Fruit fly (Drosophila melanogaster) whole organism, wandering third instar larva: ENCODE measurements around the gene CG7227.
A peak's percentile ranks its signal among the peaks of the same experiment; 100 is the strongest.

Experiments
- Abd-B ChIP-seq: fragments of >200 bp; optimal IDR thresholded peaks from 2 replicates; lab custom pipeline; 2017; ENCODE audit warnings: missing biosample characterization, missing genetic modification characterization
- CG32264 ChIP-seq: fragments of 200-800 bp; sonication (Bioruptor generic); optimal IDR thresholded peaks from 2 replicates; lab custom pipeline; 2016; ENCODE audit warnings: missing biosample characterization, missing genetic modification characterization
- CG9705 ChIP-seq: fragments of 200-800 bp; sonication (Bioruptor generic); optimal IDR thresholded peaks from 2 replicates; lab custom pipeline; 2018; ENCODE audit warnings: missing biosample characterization, mild to moderate bottlenecking, missing genetic modification characterization
- CrebA ChIP-seq: fragments of 200-800 bp; sonication (Bioruptor generic); optimal IDR thresholded peaks from 2 replicates; lab custom pipeline; 2016; ENCODE audit warnings: missing biosample characterization, mild to moderate bottlenecking, missing genetic modification characterization, borderline replicate concordance
- Dfd ChIP-seq: fragments of >200 bp; optimal IDR thresholded peaks from 2 replicates; lab custom pipeline; 2017; ENCODE audit warnings: missing biosample characterization, missing genetic modification characterization
- Dif ChIP-seq: fragments of 200-275, 200-300 bp; sonication (Bioruptor generic); optimal IDR thresholded peaks from 2 replicates; lab custom pipeline; 2018; ENCODE audit warnings: missing biosample characterization, missing genetic modification characterization; ENCODE audit not compliant: partially characterized antibody
- GATAd ChIP-seq: sonication (Bioruptor generic); optimal IDR thresholded peaks from 2 replicates; lab custom pipeline; 2016; ENCODE audit warnings: missing biosample characterization, missing genetic modification characterization
- HLH106 ChIP-seq: fragments of 200-800 bp; optimal IDR thresholded peaks from 3 replicates; lab custom pipeline; 2019; ENCODE audit warnings: missing biosample characterization, mild to moderate bottlenecking, missing genetic modification characterization, moderate library complexity
- Hnf4 ChIP-seq: fragments of 200-800 bp; sonication (Bioruptor generic); optimal IDR thresholded peaks from 2 replicates; lab custom pipeline; 2016; ENCODE audit warnings: missing biosample characterization, mild to moderate bottlenecking, missing genetic modification characterization
- Hr78 ChIP-seq: fragments of >200 bp; optimal IDR thresholded peaks from 2 replicates; lab custom pipeline; 2017; ENCODE audit warnings: missing biosample characterization, missing genetic modification characterization
- Hr83 ChIP-seq: fragments of 200-300 bp; sonication (Bioruptor generic); optimal IDR thresholded peaks from 2 replicates; lab custom pipeline; 2016; ENCODE audit warnings: missing biosample characterization, mild to moderate bottlenecking, missing genetic modification characterization, moderate library complexity; ENCODE audit not compliant: poor library complexity, severe bottlenecking
- Jra ChIP-seq: sonication (Bioruptor generic); optimal IDR thresholded peaks from 2 replicates; lab custom pipeline; 2016; ENCODE audit warnings: missing biosample characterization, missing genetic modification characterization
- Mio ChIP-seq: sonication (Bioruptor generic); optimal IDR thresholded peaks from 2 replicates; lab custom pipeline; 2016; ENCODE audit warnings: missing biosample characterization, missing genetic modification characterization
- Myc ChIP-seq: fragments of >200 bp; optimal IDR thresholded peaks from 2 replicates; lab custom pipeline; 2017
- N ChIP-seq: fragments of >200 bp; optimal IDR thresholded peaks from 2 replicates; lab custom pipeline; 2018; ENCODE audit warnings: missing biosample characterization, missing external identifiers, missing genetic modification characterization
- OdsH ChIP-seq: fragments of 200-800 bp; sonication (Bioruptor generic); optimal IDR thresholded peaks from 2 replicates; lab custom pipeline; 2016; ENCODE audit warnings: missing biosample characterization, mild to moderate bottlenecking, missing genetic modification characterization
- Rel ChIP-seq, 2 experiments: fragments of 200-800 bp; sonication (Bioruptor generic) in 1 of 2; optimal IDR thresholded peaks; 2 replicates in 1 of 2; 3 replicates in 1 of 2; lab custom pipeline; 2016 to 2019; ENCODE audit warnings: mild to moderate bottlenecking in 2 of 2, missing biosample characterization in 2 of 2, missing genetic modification characterization in 2 of 2, moderate library complexity in 1 of 2
- Sp1 ChIP-seq: fragments of 200-800 bp; sonication (Bioruptor generic); optimal IDR thresholded peaks from 3 replicates; lab custom pipeline; 2019; ENCODE audit warnings: missing biosample characterization, mild to moderate bottlenecking, missing genetic modification characterization, moderate library complexity
- Vsx2 ChIP-seq: fragments of 200-300, 225-300 bp; sonication (Bioruptor generic); optimal IDR thresholded peaks from 2 replicates; lab custom pipeline; 2018; ENCODE audit warnings: missing biosample characterization, missing genetic modification characterization; ENCODE audit not compliant: partially characterized antibody
- br ChIP-seq: fragments of 200-800 bp; sonication (Bioruptor generic); optimal IDR thresholded peaks from 2 replicates; lab custom pipeline; 2016; ENCODE audit warnings: missing biosample characterization, missing genetic modification characterization
- brk ChIP-seq: fragments of 200-800 bp; sonication (Bioruptor generic); optimal IDR thresholded peaks from 2 replicates; lab custom pipeline; 2016; ENCODE audit warnings: missing biosample characterization, mild to moderate bottlenecking, missing genetic modification characterization
- dl ChIP-seq, 2 experiments: fragments of 175-275, 200-275 bp in 1 of 2; fragments of 200-275 bp in 1 of 2; sonication (Bioruptor generic); optimal IDR thresholded peaks; lab custom pipeline; 2018; ENCODE audit warnings: mild to moderate bottlenecking in 2 of 2, missing biosample characterization in 2 of 2, missing genetic modification characterization in 2 of 2, moderate library complexity in 2 of 2; ENCODE audit not compliant: partially characterized antibody in 2 of 2, insufficient read depth in 1 of 2
- dmrt93B ChIP-seq: fragments of 200-800 bp; sonication (Bioruptor generic); optimal IDR thresholded peaks from 2 replicates; lab custom pipeline; 2018; ENCODE audit warnings: missing biosample characterization, mild to moderate bottlenecking, missing genetic modification characterization
- dsf ChIP-seq: sonication (Bioruptor generic); optimal IDR thresholded peaks from 2 replicates; lab custom pipeline; 2016; ENCODE audit warnings: missing biosample characterization, missing genetic modification characterization, borderline replicate concordance
- ey ChIP-seq: fragments of 200-800 bp; sonication (Bioruptor generic); optimal IDR thresholded peaks from 2 replicates; lab custom pipeline; 2016; ENCODE audit warnings: missing biosample characterization, missing genetic modification characterization
- foxo ChIP-seq, 2 experiments: fragments of 200-800 bp; sonication (Bioruptor generic); optimal IDR thresholded peaks; 2 replicates in 1 of 2; 3 replicates in 1 of 2; lab custom pipeline; 2016 to 2017; ENCODE audit warnings: missing biosample characterization in 2 of 2, missing genetic modification characterization in 2 of 2
- fru ChIP-seq: fragments of 200-800 bp; sonication (Bioruptor generic); optimal IDR thresholded peaks from 3 replicates; lab custom pipeline; 2016; ENCODE audit warnings: missing biosample characterization, mild to moderate bottlenecking, missing genetic modification characterization
- h ChIP-seq: fragments of 200-800 bp; sonication (Bioruptor generic); optimal IDR thresholded peaks from 3 replicates; lab custom pipeline; 2016; ENCODE audit warnings: missing biosample characterization, mild to moderate bottlenecking, missing genetic modification characterization
- jim ChIP-seq: fragments of 175-275, 200-325 bp; sonication (Bioruptor generic); optimal IDR thresholded peaks from 2 replicates; lab custom pipeline; 2016; ENCODE audit warnings: missing biosample characterization, mild to moderate bottlenecking, missing genetic modification characterization
- lola ChIP-seq: fragments of >200 bp; optimal IDR thresholded peaks from 2 replicates; lab custom pipeline; 2017; ENCODE audit warnings: missing biosample characterization, missing genetic modification characterization
- pan ChIP-seq: fragments of >200 bp; optimal IDR thresholded peaks from 2 replicates; lab custom pipeline; 2017
- psq ChIP-seq: fragments of 200-800 bp; sonication (Bioruptor generic); optimal IDR thresholded peaks from 3 replicates; lab custom pipeline; 2017; ENCODE audit warnings: missing biosample characterization, mild to moderate bottlenecking, missing genetic modification characterization, moderate library complexity
- rgr ChIP-seq: fragments of 200-800 bp; sonication (Bioruptor generic); optimal IDR thresholded peaks from 3 replicates; lab custom pipeline; 2016; ENCODE audit warnings: missing biosample characterization, mild to moderate bottlenecking, missing genetic modification characterization
- sage ChIP-seq: fragments of 200-800 bp; sonication (Bioruptor generic); optimal IDR thresholded peaks from 2 replicates; lab custom pipeline; 2016; ENCODE audit warnings: missing biosample characterization, mild to moderate bottlenecking, missing genetic modification characterization
- sv ChIP-seq: fragments of 200-800 bp; sonication (Bioruptor generic); optimal IDR thresholded peaks from 3 replicates; lab custom pipeline; 2016; ENCODE audit warnings: missing biosample characterization, missing genetic modification characterization
- tai ChIP-seq: sonication (Bioruptor generic); optimal IDR thresholded peaks from 2 replicates; lab custom pipeline; 2016; ENCODE audit warnings: missing biosample characterization, missing genetic modification characterization
- usp ChIP-seq: fragments of >200 bp; optimal IDR thresholded peaks from 2 replicates; lab custom pipeline; 2017; ENCODE audit warnings: missing biosample characterization, missing genetic modification characterization
- woc ChIP-seq: sonication (Bioruptor generic); optimal IDR thresholded peaks from 2 replicates; lab custom pipeline; 2016; ENCODE audit warnings: missing biosample characterization, mild to moderate bottlenecking, missing genetic modification characterization

CG7227 gene

DNA sequence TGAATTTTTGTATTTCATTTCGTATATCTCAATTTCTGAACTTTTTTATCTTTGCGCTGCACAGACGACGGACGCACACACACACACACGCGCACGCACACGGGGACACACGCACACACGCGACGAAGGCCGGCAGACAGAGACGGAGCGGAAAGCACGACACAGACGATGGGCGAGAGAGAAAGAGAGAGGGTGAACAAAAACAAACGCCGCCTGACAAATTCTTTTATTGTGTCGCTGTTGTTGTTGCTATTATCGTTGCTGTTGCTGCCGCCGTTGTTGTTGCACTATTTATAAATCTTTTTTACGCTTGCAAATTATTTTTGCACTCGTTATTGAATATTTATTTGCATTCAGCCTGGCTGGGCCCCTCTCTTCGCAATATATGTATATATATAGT lies 21.2 kb downstream of the CG7227 start (continued):
- TF ChIP-seq lola (GFP tag; lab: Kevin White, UChicago) (peak; percentile 65), Vsx2 (GFP tag; lab: Kevin White, UChicago) (no peak), fru (GFP tag; lab: Kevin White, UChicago) (no peak), Dfd (GFP tag; lab: Kevin White, UChicago) (peak; percentile 97)

DNA sequence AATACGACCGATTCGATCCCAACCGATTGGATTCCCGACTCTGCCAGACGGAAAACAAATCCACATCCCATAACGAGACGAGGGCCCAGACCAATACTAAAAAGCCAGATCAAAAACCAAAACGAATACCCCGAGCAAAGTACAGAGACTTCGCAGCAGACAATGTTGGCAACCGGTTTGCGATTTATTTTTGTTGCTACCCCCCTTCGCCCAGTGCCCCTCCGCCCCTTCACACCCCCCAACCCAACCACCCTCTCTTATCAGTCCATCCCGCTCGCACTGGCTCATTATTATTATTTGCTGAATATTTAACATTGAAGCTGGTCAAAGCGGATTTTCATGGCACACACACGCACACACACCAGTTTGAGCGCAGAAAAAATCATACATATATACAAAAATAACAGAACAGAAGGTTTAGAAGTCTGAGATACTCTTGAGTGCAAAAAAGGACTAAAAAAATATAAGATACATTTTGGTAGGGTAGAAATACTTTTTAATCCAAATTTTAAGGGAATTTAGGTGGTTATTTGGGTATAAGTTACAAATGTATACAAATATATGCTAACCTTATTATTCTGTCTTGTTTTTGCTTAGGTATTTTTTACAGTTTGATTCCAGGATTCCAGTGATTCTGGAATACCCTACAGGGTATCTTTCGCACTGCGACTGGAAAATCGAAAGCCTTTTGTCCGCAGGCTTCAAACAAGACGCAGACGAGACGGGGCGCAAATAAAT lies 24.3 kb downstream of the CG7227 start:
- TF ChIP-seq psq (GFP tag; lab: Kevin White, UChicago) = peak; percentile 63
- TF ChIP-seq h (GFP tag; lab: Kevin White, UChicago) = peak; percentile 61
- peak; percentile 54 for TF ChIP-seq dmrt93B (GFP tag; lab: Kevin White, UChicago)
- TF ChIP-seq CG32264 (GFP tag; lab: Kevin White, UChicago) = no peak
- no peak for TF ChIP-seq Jra (GFP tag; lab: Kevin White, UChicago)
- TF ChIP-seq HLH106 (tag; lab: Kevin White, UChicago) = peak; percentile 62
- peak; percentile 73 for TF ChIP-seq fru (GFP tag; lab: Kevin White, UChicago)
- TF ChIP-seq sv (GFP tag; lab: Kevin White, UChicago) = no peak
- no peak for TF ChIP-seq dsf (GFP tag; lab: Kevin White, UChicago)
- TF ChIP-seq jim (GFP tag; lab: Kevin White, UChicago) = peak; percentile 29
- TF ChIP-seq GATAd (GFP tag; lab: Kevin White, UChicago) = no peak
- TF ChIP-seq N (GFP tag; lab: Kevin White, UChicago) = no peak
- peak; percentile 76 for TF ChIP-seq OdsH (GFP tag; lab: Kevin White, UChicago)
- TF ChIP-seq Mio (GFP tag; lab: Kevin White, UChicago) = no peak
- TF ChIP-seq tai (GFP tag; lab: Kevin White, UChicago) = no peak
- peak; percentile 9 for TF ChIP-seq Hnf4 (GFP tag; lab: Kevin White, UChicago)
- TF ChIP-seq sage (GFP tag; lab: Kevin White, UChicago) = no peak
- no peak for TF ChIP-seq lola (GFP tag; lab: Kevin White, UChicago)
- TF ChIP-seq woc (GFP tag; lab: Kevin White, UChicago) = peak; percentile 73
- TF ChIP-seq Vsx2 (GFP tag; lab: Kevin White, UChicago) = peak; percentile 34
- TF ChIP-seq Dif (GFP tag; lab: Kevin White, UChicago) = peak; percentile 50
- TF ChIP-seq rgr = peak; percentile 57
- peak; percentile 26 for TF ChIP-seq Dfd (GFP tag; lab: Kevin White, UChicago)
- TF ChIP-seq CrebA = no peak
- no peak for TF ChIP-seq Myc (lab: Kevin White, UChicago)
- TF ChIP-seq pan (lab: Kevin White, UChicago) = peak; percentile 61
- peak; percentile 70 for TF ChIP-seq Sp1 (GFP tag; lab: Kevin White, UChicago)
- peak; percentile 34 for TF ChIP-seq Hr83
- no peak for TF ChIP-seq CG9705
- TF ChIP-seq dl (GFP tag; optimal IDR thresholded peaks at IDR 0.05; lab: Kevin White, UChicago; ENCODE audit: insufficient read depth in 1 of 2, partially characterized antibody in 2 of 2) = peak in 1 of 2 experiments; percentile 24
- peak; percentile 33 for TF ChIP-seq brk (GFP tag; lab: Kevin White, UChicago)
- peak; percentile 79 for TF ChIP-seq ey
- no peak for TF ChIP-seq Hr78
- peak in 1 of 2 experiments; percentile 80 for TF ChIP-seq foxo (GFP tag; optimal IDR thresholded peaks at IDR 0.05; lab: Kevin White, UChicago)
- TF ChIP-seq Abd-B = no peak
- TF ChIP-seq br = peak; percentile 72
- TF ChIP-seq usp (GFP tag; lab: Kevin White, UChicago) = no peak
- TF ChIP-seq Rel (GFP tag; optimal IDR thresholded peaks at IDR 0.05; lab: Kevin White, UChicago) = no peak
- peak; percentile 51 for TF ChIP-seq Rel (tag; optimal IDR thresholded peaks at IDR 0.05; lab: Kevin White, UChicago)
